Fruit fly (Drosophila melanogaster) whole organism, embryonic: Measurements from ENCODE around the gene CG15572.

Experiments used
- Ada2b ChIP-seq: fragments of 200-800 bp; sonication (Bioruptor generic); IDR thresholded peaks from 2 replicates; pipeline ENCODE4 v1.3.6; 2022; ENCODE audit warnings: missing biosample characterization, missing genetic modification characterization
- CG10209 ChIP-seq: fragments of 200-800 bp; sonication (Bioruptor generic); optimal IDR thresholded peaks from 3 replicates; lab custom pipeline; 2017; ENCODE audit warnings: missing biosample characterization, mild to moderate bottlenecking, missing genetic modification characterization, missing genetic modification reagents
- CG10267 ChIP-seq: fragments of 200-800 bp; sonication (Bioruptor generic); optimal IDR thresholded peaks from 2 replicates; lab custom pipeline; 2018; ENCODE audit warnings: missing biosample characterization, mild to moderate bottlenecking, missing genetic modification characterization, moderate library complexity
- CG11398 ChIP-seq: fragments of 200-800 bp; sonication (Bioruptor generic); optimal IDR thresholded peaks from 2 replicates; lab custom pipeline; 2016; ENCODE audit warnings: missing biosample characterization, missing genetic modification characterization
- CG11504 ChIP-seq: fragments of 200-800 bp; sonication (Bioruptor generic); optimal IDR thresholded peaks from 3 replicates; lab custom pipeline; 2019; ENCODE audit warnings: missing biosample characterization, mild to moderate bottlenecking, missing genetic modification characterization, moderate library complexity
- CG12071 ChIP-seq: fragments of 200-800 bp; sonication (Bioruptor generic); optimal IDR thresholded peaks from 3 replicates; lab custom pipeline; 2018; ENCODE audit warnings: missing biosample characterization, mild to moderate bottlenecking, missing genetic modification characterization
- CG12236 ChIP-seq: fragments of 200-800 bp; sonication (Bioruptor generic); optimal IDR thresholded peaks from 2 replicates; lab custom pipeline; 2016; ENCODE audit warnings: missing biosample characterization, missing genetic modification characterization
- CG13775 ChIP-seq: fragments of 200-800 bp; sonication (Bioruptor generic); optimal IDR thresholded peaks from 3 replicates; lab custom pipeline; 2017; ENCODE audit warnings: missing biosample characterization, mild to moderate bottlenecking, missing genetic modification characterization
- CG14965 ChIP-seq: fragments of 200-800 bp; sonication (Bioruptor generic); optimal IDR thresholded peaks from 2 replicates; lab custom pipeline; 2016; ENCODE audit warnings: missing biosample characterization, missing genetic modification characterization, borderline replicate concordance
- CG15011 ChIP-seq: fragments of 200-800 bp; sonication (Bioruptor generic); optimal IDR thresholded peaks from 3 replicates; lab custom pipeline; 2018; ENCODE audit warnings: missing biosample characterization, mild to moderate bottlenecking, missing genetic modification characterization
- CG3281 ChIP-seq: fragments of 200-800 bp; sonication (Bioruptor generic); optimal IDR thresholded peaks from 3 replicates; lab custom pipeline; 2017; ENCODE audit warnings: missing biosample characterization, mild to moderate bottlenecking, missing genetic modification characterization
- CG34376 ChIP-seq: fragments of 200-800 bp; sonication (Bioruptor generic); optimal IDR thresholded peaks from 2 replicates; lab custom pipeline; 2018; ENCODE audit warnings: missing biosample characterization, mild to moderate bottlenecking, missing genetic modification characterization
- CG6272 ChIP-seq: fragments of 200-800 bp; sonication (Bioruptor generic); IDR thresholded peaks from 2 replicates; pipeline ENCODE4 v1.3.6; 2022; ENCODE audit warnings: missing biosample characterization, missing genetic modification characterization
- CG7357 ChIP-seq: fragments of 200-800 bp; sonication (Bioruptor generic); IDR thresholded peaks from 3 replicates; pipeline ENCODE4 v1.3.6; 2022; ENCODE audit warnings: missing biosample characterization, missing genetic modification characterization
- CG8944 ChIP-seq: fragments of 200-800 bp; sonication (Bioruptor generic); optimal IDR thresholded peaks from 3 replicates; lab custom pipeline; 2016; ENCODE audit warnings: missing biosample characterization, missing genetic modification characterization
- CG9797 ChIP-seq: fragments of 200-800 bp; sonication (Bioruptor generic); optimal IDR thresholded peaks from 3 replicates; lab custom pipeline; 2018; ENCODE audit warnings: missing biosample characterization, mild to moderate bottlenecking, missing genetic modification characterization
- Dek ChIP-seq: fragments of 200-800 bp; sonication (Bioruptor generic); optimal IDR thresholded peaks from 3 replicates; lab custom pipeline; 2019; ENCODE audit warnings: missing biosample characterization, mild to moderate bottlenecking, missing genetic modification characterization, moderate library complexity
- Dref ChIP-seq: fragments of 200-800 bp; sonication (Bioruptor generic); IDR thresholded peaks from 2 replicates; pipeline ENCODE4 v1.3.6; 2022; ENCODE audit warnings: missing biosample characterization, missing genetic modification characterization
- ERR ChIP-seq: fragments of 200-800 bp; sonication (Bioruptor generic); optimal IDR thresholded peaks from 2 replicates; lab custom pipeline; 2016; ENCODE audit warnings: missing biosample characterization, missing genetic modification characterization
- HLHmδ ChIP-seq: fragments of 200-800 bp; sonication (Bioruptor generic); optimal IDR thresholded peaks from 2 replicates; lab custom pipeline; 2018; ENCODE audit warnings: missing biosample characterization, mild to moderate bottlenecking, missing genetic modification characterization, moderate library complexity
- HmgZ ChIP-seq: fragments of 200-800 bp; sonication (Bioruptor generic); optimal IDR thresholded peaks from 2 replicates; lab custom pipeline; 2018; ENCODE audit warnings: missing biosample characterization, mild to moderate bottlenecking, missing genetic modification characterization
- Lhr ChIP-seq: fragments of 200-800 bp; sonication (Bioruptor generic); optimal IDR thresholded peaks from 3 replicates; lab custom pipeline; 2017; ENCODE audit warnings: mild to moderate bottlenecking, missing biosample characterization, missing genetic modification reagents, missing genetic modification characterization
- Lpt ChIP-seq: fragments of >200 bp; optimal IDR thresholded peaks from 2 replicates; lab custom pipeline; 2018; ENCODE audit warnings: missing biosample characterization, missing genetic modification characterization
- Meics ChIP-seq: fragments of 200-800 bp; sonication (Bioruptor generic); optimal IDR thresholded peaks from 2 replicates; lab custom pipeline; 2017; ENCODE audit warnings: missing biosample characterization, mild to moderate bottlenecking, missing genetic modification characterization
- Optix ChIP-seq: fragments of 200-800 bp; sonication (Bioruptor generic); IDR thresholded peaks from 3 replicates; pipeline ENCODE4 v1.3.6; 2022; ENCODE audit warnings: missing biosample characterization, missing genetic modification characterization
- YL-1 ChIP-seq: fragments of 200-800 bp; sonication (Bioruptor generic); optimal IDR thresholded peaks from 3 replicates; lab custom pipeline; 2017; ENCODE audit warnings: missing biosample characterization, mild to moderate bottlenecking, missing genetic modification characterization
- az2 ChIP-seq: fragments of 200-800 bp; sonication (Bioruptor generic); optimal IDR thresholded peaks from 3 replicates; lab custom pipeline; 2016; ENCODE audit warnings: missing biosample characterization, missing genetic modification characterization
- bigmax ChIP-seq: fragments of 200-800 bp; sonication (Bioruptor generic); optimal IDR thresholded peaks from 2 replicates; lab custom pipeline; 2018; ENCODE audit warnings: missing biosample characterization, mild to moderate bottlenecking, missing genetic modification characterization
- cad ChIP-seq: fragments of >200 bp; optimal IDR thresholded peaks from 2 replicates; lab custom pipeline; 2017; ENCODE audit warnings: missing biosample characterization, missing genetic modification characterization
- dysf ChIP-seq: fragments of 200-800 bp; sonication (Bioruptor generic); IDR thresholded peaks from 3 replicates; pipeline ENCODE4 v1.3.6; 2022; ENCODE audit warnings: missing biosample characterization, missing genetic modification characterization
- ems ChIP-seq: fragments of 200-800 bp; sonication (Bioruptor generic); optimal IDR thresholded peaks from 3 replicates; lab custom pipeline; 2016; ENCODE audit warnings: missing biosample characterization, missing genetic modification characterization
- esg ChIP-seq: fragments of 200-800 bp; sonication (Bioruptor generic); conservative IDR thresholded peaks from 2 replicates; pipeline ENCODE4 v1.3.6; 2022; ENCODE audit warnings: missing biosample characterization, missing genetic modification characterization
- ewg ChIP-seq: fragments of 200-800 bp; sonication (Bioruptor generic); optimal IDR thresholded peaks from 3 replicates; lab custom pipeline; 2017; ENCODE audit warnings: mild to moderate bottlenecking, missing biosample characterization, missing genetic modification reagents, missing genetic modification characterization
- gfzf ChIP-seq: fragments of 200-800 bp; sonication (Bioruptor generic); optimal IDR thresholded peaks from 2 replicates; lab custom pipeline; 2016; ENCODE audit warnings: missing biosample characterization, mild to moderate bottlenecking, missing genetic modification characterization, moderate library complexity
- kah ChIP-seq: fragments of 200-800 bp; sonication (Bioruptor generic); optimal IDR thresholded peaks from 2 replicates; lab custom pipeline; 2018; ENCODE audit warnings: missing biosample characterization, mild to moderate bottlenecking, missing genetic modification characterization
- klu ChIP-seq: fragments of 200-800 bp; sonication (Bioruptor generic); IDR thresholded peaks from 2 replicates; pipeline ENCODE4 v1.3.6; 2022; ENCODE audit warnings: missing biosample characterization, missing genetic modification characterization
- luna ChIP-seq: fragments of 200-800 bp; sonication (Bioruptor generic); optimal IDR thresholded peaks from 2 replicates; lab custom pipeline; 2016; ENCODE audit warnings: missing biosample characterization, missing genetic modification characterization
- nerfin-1 ChIP-seq: fragments of 200-800 bp; sonication (Bioruptor generic); optimal IDR thresholded peaks from 3 replicates; lab custom pipeline; 2019; ENCODE audit warnings: missing biosample characterization, mild to moderate bottlenecking, missing genetic modification characterization, moderate library complexity
- pb ChIP-seq: fragments of 200-800 bp; sonication (Bioruptor generic); optimal IDR thresholded peaks from 3 replicates; lab custom pipeline; 2016; ENCODE audit warnings: missing biosample characterization, missing genetic modification characterization
- phol ChIP-seq: fragments of 200-800 bp; sonication (Bioruptor generic); optimal IDR thresholded peaks from 3 replicates; lab custom pipeline; 2018; ENCODE audit warnings: missing biosample characterization, mild to moderate bottlenecking, missing genetic modification characterization, moderate library complexity
- pnt ChIP-seq: fragments of 200-800 bp; sonication (Bioruptor generic); optimal IDR thresholded peaks from 3 replicates; lab custom pipeline; 2016; ENCODE audit warnings: missing biosample characterization, missing genetic modification characterization
- scrt ChIP-seq: fragments of 200-800 bp; sonication (Bioruptor generic); optimal IDR thresholded peaks from 2 replicates; lab custom pipeline; 2018; ENCODE audit warnings: missing biosample characterization, mild to moderate bottlenecking, missing genetic modification characterization, moderate library complexity
- seq ChIP-seq: fragments of 200-800 bp; sonication (Bioruptor generic); IDR thresholded peaks from 2 replicates; pipeline ENCODE4 v1.3.6; 2022; ENCODE audit warnings: missing biosample characterization, missing genetic modification characterization
- stc ChIP-seq: fragments of 200-800 bp; sonication (Bioruptor generic); IDR thresholded peaks from 2 replicates; pipeline ENCODE4 v1.3.6; 2022; ENCODE audit warnings: missing biosample characterization, missing genetic modification characterization
- stwl ChIP-seq: fragments of 200-800 bp; sonication (Bioruptor generic); optimal IDR thresholded peaks from 3 replicates; lab custom pipeline; 2018; ENCODE audit warnings: missing biosample characterization, mild to moderate bottlenecking, missing genetic modification characterization, moderate library complexity
- ttk ChIP-seq: fragments of 200-800 bp; sonication (Bioruptor generic); IDR thresholded peaks from 2 replicates; pipeline ENCODE4 v2.1.2; 2022; ENCODE audit warnings: missing biosample characterization, missing genetic modification characterization
- zfh1 ChIP-seq: fragments of 200-800 bp; sonication (Bioruptor generic); IDR thresholded peaks from 3 replicates; pipeline ENCODE4 v1.3.6; 2022; ENCODE audit warnings: missing biosample characterization, missing genetic modification characterization

CG15572 gene

dm6 chrX:4273499-4273898 lies 5.0 kb downstream of the CG15572 start (continued):
- no peak for TF ChIP-seq zfh1 (GFP tag; lab: Robert Waterston, UW)
- TF ChIP-seq stc (GFP tag; lab: Robert Waterston, UW): no peak
- no peak for TF ChIP-seq dysf
- TF ChIP-seq CG7357 (GFP tag; lab: Robert Waterston, UW): no peak
- TF ChIP-seq ttk (GFP tag; lab: Robert Waterston, UW): no peak
- TF ChIP-seq CG15011 (GFP tag; lab: Kevin White, UChicago): no peak
- no peak for TF ChIP-seq Lhr

dm6 chrX:4276900-4277299 lies 8.4 kb downstream of the CG15572 start, which contains the start of gene CG15577:
TSS of gene CG15577 (minus strand) at chrX:4277000.
- TF ChIP-seq ems (GFP tag; lab: Kevin White, UChicago) (no peak), gfzf (GFP tag; lab: Kevin White, UChicago) (no peak), CG11398 (no peak), zfh1 (GFP tag; lab: Robert Waterston, UW) (no peak), HLHmδ (no peak)

- TF ChIP-seq ERR (GFP tag; lab: Kevin White, UChicago) (no peak), CG3281 (GFP tag; lab: Kevin White, UChicago) (no peak), cad (GFP tag; lab: Kevin White, UChicago) (no peak), CG10209 (GFP tag; lab: Kevin White, UChicago) (no peak), Optix (GFP tag; lab: Robert Waterston, UW) (no peak), Dref (no peak)
Observed at dm6 chrX:4277861-4278260, 9.4 kb downstream of the CG15572 start, which contains the start of gene CG15578. TSS of gene CG15578 (minus strand) at chrX:4277961.

dm6 chrX:4280769-4281168 lies 12.3 kb downstream of the CG15572 start:
- TF ChIP-seq nerfin-1 (tag; lab: Kevin White, UChicago): peak; percentile 25
- no peak for TF ChIP-seq Dek (tag; lab: Kevin White, UChicago)
- TF ChIP-seq kah: peak; percentile 67
- no peak for TF ChIP-seq luna
- no peak for TF ChIP-seq klu (GFP tag; lab: Robert Waterston, UW)
- TF ChIP-seq scrt (GFP tag; lab: Kevin White, UChicago): peak; percentile 75
- peak; percentile 7 for TF ChIP-seq ewg
- TF ChIP-seq CG34376 (GFP tag; lab: Kevin White, UChicago): no peak
- TF ChIP-seq CG12236 (GFP tag; lab: Kevin White, UChicago): no peak
- no peak for TF ChIP-seq Meics
- TF ChIP-seq CG11504 (tag; lab: Kevin White, UChicago): peak; percentile 97
- TF ChIP-seq CG6272 (GFP tag; lab: Robert Waterston, UW): no peak
- TF ChIP-seq Lpt (GFP tag; lab: Kevin White, UChicago): no peak
- TF ChIP-seq pb (GFP tag; lab: Kevin White, UChicago): no peak
- no peak for TF ChIP-seq CG8944
- no peak for TF ChIP-seq stwl (tag; lab: Kevin White, UChicago)

dm6 chrX:4293418-4293817 lies 24.9 kb downstream of the CG15572 start:
- TF ChIP-seq seq (no peak), phol (tag; lab: Kevin White, UChicago) (peak; percentile 55), az2 (GFP tag; lab: Kevin White, UChicago) (no peak), bigmax (GFP tag; lab: Kevin White, UChicago) (no peak), CG14965 (peak; percentile 80), CG10267 (tag; lab: Kevin White, UChicago) (no peak), Ada2b (no peak), esg (no peak), ewg (no peak), HmgZ (tag; lab: Kevin White, UChicago) (no peak), CG12071 (GFP tag; lab: Kevin White, UChicago) (no peak), YL-1 (GFP tag; lab: Kevin White, UChicago) (no peak), CG8944 (no peak), pnt (GFP tag; lab: Kevin White, UChicago) (no peak), CG13775 (GFP tag; lab: Kevin White, UChicago) (no peak), CG9797 (GFP tag; lab: Kevin White, UChicago) (no peak)
